Worm (Caenorhabditis elegans): ENCODE results near the gene srw-59.

Gene srw-59

DNA sequence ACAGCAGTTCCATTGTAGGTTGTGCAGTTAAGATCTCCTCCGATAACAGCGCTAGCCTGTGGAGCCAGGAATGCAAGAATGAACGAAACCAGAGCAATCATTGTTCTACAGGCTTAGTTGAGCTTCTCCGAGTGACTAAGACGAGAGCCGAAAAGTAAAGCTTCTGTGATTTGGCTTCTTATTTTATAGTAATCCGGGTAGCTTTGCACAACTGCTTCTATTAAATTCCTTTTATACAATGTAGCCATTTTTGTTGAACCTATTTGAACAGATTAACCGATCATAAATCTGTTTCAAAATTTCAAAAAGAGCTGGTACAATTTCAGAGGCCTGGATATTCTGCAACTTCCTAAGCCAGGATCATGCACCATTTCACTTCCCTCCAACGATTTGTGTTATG, 33.3 kb downstream of the srw-59 start, which contains the start of gene F35E8.9:
Gene F35E8.9, minus strand, starts transcription at position 101 of the 400 bp plus-strand sequence.
- TF ChIP-seq lim-7 (GFP tag; IDR thresholded peaks at IDR 0.05) (no peak), ceh-82 (tag; optimal IDR thresholded peaks at IDR 0.05) (no peak), nhr-48 (tag; optimal IDR thresholded peaks at IDR 0.05) (no peak), nhr-237 (tag; optimal IDR thresholded peaks at IDR 0.05) (no peak), aly-2 (tag; optimal IDR thresholded peaks at IDR 0.05) (no peak), zag-1 (tag; optimal IDR thresholded peaks at IDR 0.05) (no peak), ceh-32 (tag; optimal IDR thresholded peaks at IDR 0.05; ENCODE audit: poor library complexity) (no peak)

ce11 chrV:15915919-15916318, 34.9 kb downstream of the srw-59 start, which contains the start of gene gst-38:
Gene gst-38, minus strand, starts transcription at chrV:15916070.
- TF ChIP-seq snpc-1.2 (GFP tag; IDR thresholded peaks at IDR 0.05) (no peak), lin-1 (GFP tag; IDR thresholded peaks at IDR 0.05) (0 out of 2 replicates have a peak, but pooled peaks have one; percentile 18), nhr-237 (tag; optimal IDR thresholded peaks at IDR 0.05) (no peak), Y5F2A.4 (GFP tag; optimal IDR thresholded peaks at IDR 0.05) (no peak), daf-16 (GFP tag; optimal IDR thresholded peaks at IDR 0.05) (no peak), daf-16 (tag; optimal IDR thresholded peaks at IDR 0.05) (peak; percentile 79), fos-1 (tag; optimal IDR thresholded peaks at IDR 0.05) (no peak), skn-1 (tag; optimal IDR thresholded peaks at IDR 0.05) (no peak), dmd-6 (GFP tag; IDR thresholded peaks at IDR 0.05) (peak; percentile 85), pqm-1 (tag; optimal IDR thresholded peaks at IDR 0.05) (peak; percentile 72), nhr-28 (tag; optimal IDR thresholded peaks at IDR 0.05) (peak; percentile 71), gei-8 (GFP tag; optimal IDR thresholded peaks at IDR 0.05) (no peak), mxl-3 (GFP tag; optimal IDR thresholded peaks at IDR 0.05) (peak; percentile 51), hlh-11 (tag; optimal IDR thresholded peaks at IDR 0.05) (peak; percentile 32)

- peak in 1 of 2 experiments; percentile 92 for TF ChIP-seq unc-62 (GFP tag; optimal IDR thresholded peaks at IDR 0.05 in 1 of 2)
- TF ChIP-seq unc-62 (tag; optimal IDR thresholded peaks at IDR 0.05), result no peak
- TF ChIP-seq mxl-3 (GFP tag; optimal IDR thresholded peaks at IDR 0.05), result no peak
Observed at ce11 chrV:15915307-15915706, 35.5 kb downstream of the srw-59 start.

- TF ChIP-seq dmd-8 (GFP tag; IDR thresholded peaks at IDR 0.05), result 0 out of 2 replicates have a peak, but pooled peaks have one; percentile 23
- no peak for TF ChIP-seq Y105C5A.15 (GFP tag; IDR thresholded peaks at IDR 0.05)
- TF ChIP-seq nhr-237 (tag; optimal IDR thresholded peaks at IDR 0.05), result no peak
- TF ChIP-seq set-16 (GFP tag; IDR thresholded peaks at IDR 0.05), result peak; percentile 57
- no peak for TF ChIP-seq T20F7.1 (GFP tag; optimal IDR thresholded peaks at IDR 0.05)
Observed at ce11 chrV:15914774-15915173, 36.0 kb downstream of the srw-59 start.

- no peak for TF ChIP-seq nhr-41 (GFP tag; IDR thresholded peaks at IDR 0.05)
- no peak for TF ChIP-seq hmg-1.1 (GFP tag; IDR thresholded peaks at IDR 0.05)
- no peak for TF ChIP-seq daf-19 (GFP tag; conservative IDR thresholded peaks at IDR 0.05)
- no peak for TF ChIP-seq nhr-102 (tag; optimal IDR thresholded peaks at IDR 0.05)
- TF ChIP-seq dmd-8 (GFP tag; IDR thresholded peaks at IDR 0.05), result no peak
- TF ChIP-seq ceh-62 (tag; optimal IDR thresholded peaks at IDR 0.05), result no peak
- no peak for TF ChIP-seq ceh-28 (tag; optimal IDR thresholded peaks at IDR 0.05)
- TF ChIP-seq unc-62 (GFP tag; optimal IDR thresholded peaks at IDR 0.05 in 1 of 2), result no peak
- no peak for TF ChIP-seq unc-62 (tag; optimal IDR thresholded peaks at IDR 0.05)
- TF ChIP-seq nhr-10 (tag; optimal IDR thresholded peaks at IDR 0.05), result no peak
- no peak for TF ChIP-seq dpl-1 (GFP tag; optimal IDR thresholded peaks at IDR 0.05)
- TF ChIP-seq set-16 (GFP tag; IDR thresholded peaks at IDR 0.05), result no peak
- no peak for TF ChIP-seq zfp-3 (GFP tag; conservative IDR thresholded peaks at IDR 0.05)
Observed at ce11 chrV:15913714-15914113, 37.1 kb downstream of the srw-59 start, which contains the start of gene F35E8.7. Gene F35E8.7, plus strand, starts transcription at chrV:15914014.
